Fruit fly (Drosophila melanogaster) whole organism, embryonic: ENCODE data around the gene PPYR1.
A peak's percentile ranks its signal among the peaks of the same experiment; 100 is the strongest.

Experiments used
- Abd-B ChIP-seq: fragments of 200-800 bp; sonication (Bioruptor generic); optimal IDR thresholded peaks from 2 replicates; lab custom pipeline; 2018; ENCODE audit warnings: missing biosample characterization, mild to moderate bottlenecking, missing genetic modification characterization, moderate library complexity
- Atf3 ChIP-seq: fragments of 200-800 bp; sonication (Bioruptor generic); optimal IDR thresholded peaks from 3 replicates; lab custom pipeline; 2016; ENCODE audit warnings: missing biosample characterization, missing genetic modification characterization
- BEAF-32 ChIP-seq: fragments of 200-800 bp; sonication (Bioruptor generic); optimal IDR thresholded peaks from 3 replicates; lab custom pipeline; 2017; ENCODE audit warnings: missing biosample characterization, missing genetic modification characterization, mild to moderate bottlenecking, moderate library complexity, missing genetic modification reagents
- Bgb ChIP-seq: fragments of 200-800 bp; sonication (Bioruptor generic); IDR thresholded peaks from 2 replicates; pipeline ENCODE4 v1.3.6; 2022; ENCODE audit warnings: missing biosample characterization, missing genetic modification characterization; ENCODE audit not compliant: partially characterized antibody
- BtbVII ChIP-seq: fragments of 200-800 bp; sonication (Bioruptor generic); optimal IDR thresholded peaks from 3 replicates; lab custom pipeline; 2017; ENCODE audit warnings: missing biosample characterization, mild to moderate bottlenecking, missing genetic modification characterization
- CG11504 ChIP-seq: fragments of 200-800 bp; sonication (Bioruptor generic); optimal IDR thresholded peaks from 3 replicates; lab custom pipeline; 2019; ENCODE audit warnings: missing biosample characterization, mild to moderate bottlenecking, missing genetic modification characterization, moderate library complexity
- CG12391 ChIP-seq: fragments of 200-800 bp; sonication (Bioruptor generic); optimal IDR thresholded peaks from 3 replicates; lab custom pipeline; 2018; ENCODE audit warnings: missing biosample characterization, mild to moderate bottlenecking, missing genetic modification characterization, moderate library complexity
- CG12659 ChIP-seq: fragments of 200-800 bp; sonication (Bioruptor generic); optimal IDR thresholded peaks from 3 replicates; lab custom pipeline; 2017; ENCODE audit warnings: mild to moderate bottlenecking, missing biosample characterization, missing genetic modification reagents, missing genetic modification characterization
- CG13287 ChIP-seq: fragments of 200-800 bp; sonication (Bioruptor generic); IDR thresholded peaks from 2 replicates; pipeline ENCODE4 v1.3.6; 2022; ENCODE audit warnings: missing biosample characterization, missing genetic modification characterization; ENCODE audit not compliant: partially characterized antibody
- CG14710 ChIP-seq: fragments of 200-800 bp; sonication (Bioruptor generic); optimal IDR thresholded peaks from 3 replicates; lab custom pipeline; 2019; ENCODE audit warnings: missing biosample characterization, mild to moderate bottlenecking, missing genetic modification characterization, moderate library complexity
- CG15479 ChIP-seq: fragments of 200-800 bp; sonication (Bioruptor generic); optimal IDR thresholded peaks from 3 replicates; lab custom pipeline; 2019; ENCODE audit warnings: missing biosample characterization, mild to moderate bottlenecking, missing genetic modification characterization, moderate library complexity
- CG15514 ChIP-seq: fragments of 200-800 bp; sonication (Bioruptor generic); optimal IDR thresholded peaks from 3 replicates; lab custom pipeline; 2017; ENCODE audit warnings: missing biosample characterization, missing genetic modification characterization, mild to moderate bottlenecking, moderate library complexity, missing genetic modification reagents
- CG15696 ChIP-seq: fragments of 200-800 bp; sonication (Bioruptor generic); optimal IDR thresholded peaks from 2 replicates; lab custom pipeline; 2019; ENCODE audit warnings: missing biosample characterization, mild to moderate bottlenecking, missing genetic modification characterization, moderate library complexity
- CG16813 ChIP-seq: fragments of 200-800 bp; sonication (Bioruptor generic); IDR thresholded peaks from 3 replicates; pipeline ENCODE4 v1.3.6; 2022; ENCODE audit warnings: missing biosample characterization, missing genetic modification characterization; ENCODE audit not compliant: partially characterized antibody
- CG2129 ChIP-seq: fragments of 200-800 bp; sonication (Bioruptor generic); IDR thresholded peaks from 2 replicates; pipeline ENCODE4 v1.3.6; 2022; ENCODE audit warnings: missing biosample characterization, missing genetic modification characterization; ENCODE audit not compliant: partially characterized antibody
- CG31224 ChIP-seq: fragments of 200-800 bp; sonication (Bioruptor generic); IDR thresholded peaks from 2 replicates; pipeline ENCODE4 v1.3.6; 2022; ENCODE audit warnings: missing biosample characterization, missing genetic modification characterization
- CG34224 ChIP-seq: fragments of 200-800 bp; sonication (Bioruptor generic); IDR thresholded peaks from 3 replicates; pipeline ENCODE4 v1.3.6; 2022; ENCODE audit warnings: missing biosample characterization, missing genetic modification characterization; ENCODE audit not compliant: partially characterized antibody
- CG34376 ChIP-seq: fragments of 200-800 bp; sonication (Bioruptor generic); optimal IDR thresholded peaks from 2 replicates; lab custom pipeline; 2018; ENCODE audit warnings: missing biosample characterization, mild to moderate bottlenecking, missing genetic modification characterization
- CG42726 ChIP-seq: fragments of 200-800 bp; sonication (Bioruptor generic); IDR thresholded peaks from 2 replicates; pipeline ENCODE4 v1.3.6; 2022; ENCODE audit warnings: missing biosample characterization, missing genetic modification characterization; ENCODE audit not compliant: partially characterized antibody
- CG4617 ChIP-seq: fragments of 200-800 bp; sonication (Bioruptor generic); optimal IDR thresholded peaks from 3 replicates; lab custom pipeline; 2016; ENCODE audit warnings: missing biosample characterization, missing genetic modification characterization, borderline replicate concordance
- CG4854 ChIP-seq: fragments of 200-800 bp; sonication (Bioruptor generic); optimal IDR thresholded peaks from 2 replicates; lab custom pipeline; 2016; ENCODE audit warnings: missing biosample characterization, missing genetic modification characterization, inconsistent platforms
- CG6272 ChIP-seq: fragments of 200-800 bp; sonication (Bioruptor generic); IDR thresholded peaks from 2 replicates; pipeline ENCODE4 v1.3.6; 2022; ENCODE audit warnings: missing biosample characterization, missing genetic modification characterization
- CG7963 ChIP-seq: fragments of 200-800 bp; sonication (Bioruptor generic); IDR thresholded peaks from 3 replicates; pipeline ENCODE4 v1.3.6; 2022; ENCODE audit warnings: missing biosample characterization, missing genetic modification characterization; ENCODE audit not compliant: partially characterized antibody
- CTCF ChIP-seq: fragments of 200-800 bp; sonication (Bioruptor generic); optimal IDR thresholded peaks from 2 replicates; lab custom pipeline; 2017; ENCODE audit warnings: missing biosample characterization, mild to moderate bottlenecking, missing genetic modification characterization, moderate library complexity
- CoRest ChIP-seq: fragments of 200-800 bp; sonication (Bioruptor generic); optimal IDR thresholded peaks from 3 replicates; lab custom pipeline; 2018; ENCODE audit warnings: missing biosample characterization, mild to moderate bottlenecking, missing genetic modification characterization, moderate library complexity
- Deaf1 ChIP-seq: fragments of 200-800 bp; optimal IDR thresholded peaks from 3 replicates; lab custom pipeline; 2019; ENCODE audit warnings: missing biosample characterization, mild to moderate bottlenecking, missing genetic modification characterization, moderate library complexity
- Dref ChIP-seq: fragments of 200-800 bp; sonication (Bioruptor generic); IDR thresholded peaks from 2 replicates; pipeline ENCODE4 v1.3.6; 2022; ENCODE audit warnings: missing biosample characterization, missing genetic modification characterization
- Elba2 ChIP-seq: fragments of 200-800 bp; sonication (Bioruptor generic); optimal IDR thresholded peaks from 3 replicates; lab custom pipeline; 2016; ENCODE audit warnings: missing biosample characterization, missing genetic modification characterization
- Hr3 ChIP-seq: fragments of 200-800 bp; sonication (Bioruptor generic); optimal IDR thresholded peaks from 3 replicates; lab custom pipeline; 2016; ENCODE audit warnings: missing biosample characterization, missing genetic modification characterization
- MBD-R2 ChIP-seq: fragments of 200-800 bp; sonication (Bioruptor generic); IDR thresholded peaks from 2 replicates; pipeline ENCODE4 v1.3.6; 2022; ENCODE audit warnings: missing biosample characterization, missing genetic modification characterization
- Med ChIP-seq: fragments of 200-800 bp; sonication (Bioruptor generic); peaks from one replicate; lab custom pipeline; 2016; ENCODE audit warnings: missing biosample characterization, missing genetic modification characterization, mild to moderate bottlenecking, inconsistent platforms, moderate library complexity
- Nf-YC ChIP-seq: fragments of 200-800 bp; optimal IDR thresholded peaks from 3 replicates; lab custom pipeline; 2019; ENCODE audit warnings: missing biosample characterization, mild to moderate bottlenecking, missing genetic modification characterization, moderate library complexity
- Opbp ChIP-seq: fragments of 200-800 bp; sonication (Bioruptor generic); IDR thresholded peaks from 3 replicates; pipeline ENCODE4 v1.3.6; 2022; ENCODE audit warnings: missing biosample characterization, missing genetic modification characterization; ENCODE audit not compliant: partially characterized antibody
- Pdp1 ChIP-seq, 2 experiments: fragments of 200-800 bp; sonication (Bioruptor generic); optimal IDR thresholded peaks; 3 replicates each; lab custom pipeline; 2016; ENCODE audit warnings: missing biosample characterization in 2 of 2, missing genetic modification characterization in 2 of 2, mild to moderate bottlenecking in 1 of 2, moderate library complexity in 1 of 2
- Scr ChIP-seq: fragments of 200-800 bp; sonication (Bioruptor generic); IDR thresholded peaks from 2 replicates; pipeline ENCODE4 v1.3.6; 2022; ENCODE audit warnings: missing biosample characterization, missing genetic modification characterization; ENCODE audit not compliant: partially characterized antibody
- Sry-δ ChIP-seq: fragments of 200-800 bp; sonication (Bioruptor generic); optimal IDR thresholded peaks from 2 replicates; lab custom pipeline; 2016; ENCODE audit warnings: missing biosample characterization, missing genetic modification characterization
- abd-A ChIP-seq: fragments of 200-800 bp; sonication (Bioruptor generic); optimal IDR thresholded peaks from 3 replicates; lab custom pipeline; 2019; ENCODE audit warnings: missing biosample characterization, mild to moderate bottlenecking, missing genetic modification characterization, moderate library complexity
- amos ChIP-seq: fragments of 200-800 bp; sonication (Bioruptor generic); IDR thresholded peaks from 2 replicates; pipeline ENCODE4 v1.3.6; 2022; ENCODE audit warnings: missing biosample characterization, missing genetic modification characterization; ENCODE audit not compliant: partially characterized antibody
- bcd ChIP-seq: fragments of 200-800 bp; sonication (Bioruptor generic); optimal IDR thresholded peaks from 2 replicates; lab custom pipeline; 2017; ENCODE audit warnings: missing biosample characterization, mild to moderate bottlenecking, missing genetic modification characterization
- dpn ChIP-seq, 2 experiments: fragments of 200-800 bp; sonication (Bioruptor generic); optimal IDR thresholded peaks; 3 replicates each; lab custom pipeline; 2016; ENCODE audit warnings: missing biosample characterization in 2 of 2, missing genetic modification characterization in 2 of 2
- gfzf ChIP-seq: fragments of 200-800 bp; sonication (Bioruptor generic); optimal IDR thresholded peaks from 2 replicates; lab custom pipeline; 2016; ENCODE audit warnings: missing biosample characterization, mild to moderate bottlenecking, missing genetic modification characterization, moderate library complexity
- oc ChIP-seq: fragments of 200-800 bp; sonication (Bioruptor generic); optimal IDR thresholded peaks from 2 replicates; lab custom pipeline; 2018; ENCODE audit warnings: missing biosample characterization, mild to moderate bottlenecking, missing genetic modification characterization, moderate library complexity
- otp ChIP-seq: fragments of 200-800 bp; sonication (Bioruptor generic); IDR thresholded peaks from 3 replicates; pipeline ENCODE4, ENCODE4 v1.3.6; 2022; ENCODE audit warnings: missing biosample characterization, missing genetic modification characterization
- sd ChIP-seq: fragments of 200-800 bp; sonication (Bioruptor generic); optimal IDR thresholded peaks from 3 replicates; lab custom pipeline; 2018; ENCODE audit warnings: missing biosample characterization, mild to moderate bottlenecking, missing genetic modification characterization, moderate library complexity
- tin ChIP-seq: fragments of 200-800 bp; sonication (Bioruptor generic); optimal IDR thresholded peaks from 3 replicates; lab custom pipeline; 2016; ENCODE audit warnings: missing biosample characterization, missing genetic modification characterization
- unc-4 ChIP-seq: fragments of 200-800 bp; sonication (Bioruptor generic); IDR thresholded peaks from 2 replicates; pipeline ENCODE4 v1.3.6; 2022; ENCODE audit warnings: missing biosample characterization, missing genetic modification characterization; ENCODE audit not compliant: partially characterized antibody
- wor ChIP-seq: fragments of 200-800 bp; sonication (Bioruptor generic); IDR thresholded peaks from 2 replicates; pipeline ENCODE4 v1.3.6; 2022; ENCODE audit warnings: missing biosample characterization, missing genetic modification characterization
- yki ChIP-seq: fragments of >200 bp; optimal IDR thresholded peaks from 3 replicates; lab custom pipeline; 2018

Gene PPYR1

DNA sequence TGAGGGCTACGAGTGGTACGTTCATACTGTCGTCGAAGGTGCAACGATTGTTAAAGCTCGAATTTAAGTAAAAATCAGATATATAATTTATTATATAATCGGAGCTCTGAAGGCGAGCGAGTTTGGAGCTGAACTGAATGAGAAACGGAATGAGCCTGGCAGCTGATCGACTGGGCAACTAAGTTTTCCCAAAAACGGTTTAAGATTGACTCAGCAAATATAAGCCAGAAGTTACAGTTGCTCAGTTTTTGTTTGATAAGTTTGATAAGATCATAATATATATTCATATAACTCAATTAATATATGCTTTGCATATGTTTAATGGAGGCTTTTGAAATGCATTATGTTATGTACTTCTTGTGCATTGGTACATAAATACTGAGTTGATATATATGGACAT is at the start of gene PPYR1:
Gene PPYR1, minus strand, starts transcription at position 101 of the 400 bp plus-strand sequence.
- TF ChIP-seq Atf3 = no peak
- TF ChIP-seq tin (GFP tag; lab: Kevin White, UChicago) = no peak
- no peak for TF ChIP-seq otp (GFP tag; lab: Robert Waterston, UW)
- TF ChIP-seq sd (tag; lab: Kevin White, UChicago) = no peak
- TF ChIP-seq bcd = no peak
- no peak for TF ChIP-seq Nf-YC (tag; lab: Kevin White, UChicago)
- TF ChIP-seq CG14710 (tag; lab: Kevin White, UChicago) = no peak
- TF ChIP-seq CG2129 (GFP tag; lab: Robert Waterston, UW) = no peak
- no peak for TF ChIP-seq BtbVII
- no peak for TF ChIP-seq oc (tag; lab: Kevin White, UChicago)
- TF ChIP-seq Hr3 (GFP tag; lab: Kevin White, UChicago) = no peak

DNA sequence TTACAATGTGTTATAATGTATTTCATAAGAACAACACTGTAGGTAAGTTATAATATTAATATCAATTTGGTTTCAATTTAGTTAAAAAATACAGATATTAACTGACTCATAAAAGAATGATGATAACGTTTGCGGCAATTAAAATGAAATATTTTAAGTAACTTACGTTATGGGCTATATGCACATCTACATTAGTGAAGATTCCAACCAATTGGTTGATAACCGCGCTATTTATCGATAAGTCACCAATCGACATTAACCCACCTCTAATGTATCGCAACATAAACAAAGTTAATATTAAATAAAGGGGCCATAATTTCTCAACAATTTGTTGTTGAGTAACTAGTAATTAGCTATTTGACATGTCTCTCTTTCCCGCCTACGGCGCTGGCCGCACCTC is 48.1 kb upstream of the PPYR1 start, which contains the start of gene CG5877:
Gene CG5877, plus strand, starts transcription at position 238 of the 400 bp plus-strand sequence.
- peak; percentile 13; the same call in 1 of the 2 replicates for TF ChIP-seq unc-4 (GFP tag; lab: Robert Waterston, UW)
- TF ChIP-seq CG16813 (GFP tag; lab: Robert Waterston, UW) = peak; percentile 50
- no peak for TF ChIP-seq Elba2 (GFP tag; lab: Kevin White, UChicago)
- 0 out of 3 replicates have a peak, but pooled peaks have one; percentile 11 for TF ChIP-seq CG7963 (GFP tag; lab: Robert Waterston, UW)
- TF ChIP-seq Pdp1 (GFP tag; optimal IDR thresholded peaks at IDR 0.05; lab: Kevin White, UChicago) = peak in 1 of 2 experiments; percentile 29
- TF ChIP-seq MBD-R2 (GFP tag; lab: Robert Waterston, UW) = peak; percentile 60
- peak; percentile 42 for TF ChIP-seq Scr (GFP tag; lab: Robert Waterston, UW)
- peak; percentile 21 for TF ChIP-seq Med (GFP tag; lab: Kevin White, UChicago)
- peak; percentile 43 for TF ChIP-seq CG4617 (GFP tag; lab: Kevin White, UChicago)
- TF ChIP-seq Opbp (GFP tag; lab: Robert Waterston, UW) = 0 out of 3 replicates have a peak, but pooled peaks have one; percentile 24
- peak; percentile 51 for TF ChIP-seq BEAF-32 (GFP tag; lab: Kevin White, UChicago)
- TF ChIP-seq Abd-B = peak; percentile 40
- TF ChIP-seq CG11504 (tag; lab: Kevin White, UChicago) = peak; percentile 25
- TF ChIP-seq CTCF = peak; percentile 65
- TF ChIP-seq CG42726 (GFP tag; lab: Robert Waterston, UW) = no peak
- peak; percentile 83 for TF ChIP-seq Sry-δ (GFP tag; lab: Kevin White, UChicago)
- peak; percentile 28 for TF ChIP-seq Bgb (GFP tag; lab: Robert Waterston, UW)
- TF ChIP-seq CG14710 (tag; lab: Kevin White, UChicago) = peak; percentile 8
- peak; percentile 37 for TF ChIP-seq gfzf (GFP tag; lab: Kevin White, UChicago)
- TF ChIP-seq Deaf1 (tag; lab: Kevin White, UChicago) = peak; percentile 31
- TF ChIP-seq CG15696 (tag; lab: Kevin White, UChicago) = no peak
- TF ChIP-seq CG6272 (GFP tag; lab: Robert Waterston, UW) = no peak
- TF ChIP-seq CG15479 (GFP tag; lab: Kevin White, UChicago) = no peak
- peak; percentile 76 for TF ChIP-seq abd-A (tag; lab: Kevin White, UChicago)
- TF ChIP-seq dpn (GFP tag; optimal IDR thresholded peaks at IDR 0.05; lab: Kevin White, UChicago) = no peak
- TF ChIP-seq Dref (GFP tag; lab: Robert Waterston, UW) = peak; percentile 88
- peak; percentile 5 for TF ChIP-seq CoRest (tag; lab: Kevin White, UChicago)
- peak; percentile 2 for TF ChIP-seq CG15514 (GFP tag; lab: Kevin White, UChicago)
- TF ChIP-seq yki (lab: Kevin White, UChicago) = no peak
- peak; percentile 58; the same call in 1 of the 2 replicates for TF ChIP-seq amos
- TF ChIP-seq CG34224 (GFP tag; lab: Robert Waterston, UW) = no peak
- TF ChIP-seq CG4854 (GFP tag; lab: Kevin White, UChicago) = no peak
- TF ChIP-seq CG34376 = no peak
- TF ChIP-seq wor (GFP tag; lab: Robert Waterston, UW) = no peak
- TF ChIP-seq CG12391 (tag; lab: Kevin White, UChicago) = peak; percentile 13
- TF ChIP-seq CG13287 (GFP tag; lab: Robert Waterston, UW) = peak; percentile 51; the same call in 1 of the 2 replicates
- no peak for TF ChIP-seq CG31224 (GFP tag; lab: Robert Waterston, UW)
- TF ChIP-seq CG12659 (GFP tag; lab: Kevin White, UChicago) = peak; percentile 40
